Worm (Caenorhabditis elegans): ENCODE data around the gene F56C9.10.

The F56C9.10 gene

ce11 chrIII:7374681-7375271, 39.7 kb upstream of the F56C9.10 start, which contains the start of gene mml-1 (continued):
- TF ChIP-seq rcor-1 (GFP tag; IDR thresholded peaks at IDR 0.05) (no peak), Y53F4B.3 (GFP tag; IDR thresholded peaks at IDR 0.05) (no peak), atf-7 (tag; optimal IDR thresholded peaks at IDR 0.05) (no peak), pbrm-1 (GFP tag; IDR thresholded peaks at IDR 0.05) (0 out of 2 replicates have a peak, but pooled peaks have one; percentile 6), somi-1 (GFP tag; optimal IDR thresholded peaks at IDR 0.05) (no peak), attf-6 (GFP tag; IDR thresholded peaks at IDR 0.05) (no peak), ama-1 (optimal IDR thresholded peaks at IDR 0.05) (peak; percentile 50), ama-1 (GFP tag; optimal IDR thresholded peaks at IDR 0.05) (no peak), ccch-3 (GFP tag; optimal IDR thresholded peaks at IDR 0.05) (no peak)

DNA sequence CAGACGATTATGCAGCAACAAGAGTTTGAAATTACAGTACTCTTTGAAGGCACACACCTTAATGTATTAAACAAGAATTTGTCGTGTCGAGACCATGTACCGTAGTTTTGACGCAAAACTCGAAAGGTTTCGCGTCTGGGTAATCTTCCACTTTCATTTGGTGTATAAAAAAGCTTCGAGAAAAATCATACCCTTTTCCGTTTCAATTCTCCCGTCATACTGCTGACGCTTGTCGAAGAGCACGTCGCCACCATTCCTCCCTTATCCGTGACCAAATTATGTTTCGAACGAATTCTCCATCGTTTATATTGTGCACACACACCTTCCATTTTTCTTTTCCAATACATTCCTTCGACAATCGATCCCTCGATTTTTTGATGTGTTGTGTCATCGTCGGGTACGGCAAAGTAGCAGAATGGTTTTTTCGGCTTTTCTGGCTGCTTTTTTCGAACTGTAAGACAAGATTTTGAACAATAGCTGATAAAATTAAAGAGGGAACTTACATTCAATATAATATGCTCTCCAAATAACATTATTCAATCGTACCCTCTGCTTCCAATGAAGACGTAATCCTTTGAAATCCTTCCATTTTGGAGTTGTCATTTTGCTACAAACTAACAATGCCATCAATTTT, 38.8 kb upstream of the F56C9.10 start:
- TF ChIP-seq F39B2.1 (GFP tag; IDR thresholded peaks at IDR 0.05) (no peak), unc-62 (GFP tag; optimal IDR thresholded peaks at IDR 0.05) (no peak), ets-4 (GFP tag; optimal IDR thresholded peaks at IDR 0.05) (no peak), hlh-12 (tag; optimal IDR thresholded peaks at IDR 0.05) (no peak), ztf-22 (GFP tag; optimal IDR thresholded peaks at IDR 0.05) (no peak), lin-26 (GFP tag; IDR thresholded peaks at IDR 0.05) (no peak), F49E8.2 (tag; optimal IDR thresholded peaks at IDR 0.05; ENCODE audit: insufficient read depth) (no peak), lir-1 (GFP tag; conservative IDR thresholded peaks at IDR 0.05) (no peak), hmg-20 (GFP tag; IDR thresholded peaks at IDR 0.05) (no peak), ztf-3 (GFP tag; optimal IDR thresholded peaks at IDR 0.05) (no peak), madf-6 (GFP tag; IDR thresholded peaks at IDR 0.05) (no peak), F57A8.1 (GFP tag; optimal IDR thresholded peaks at IDR 0.05) (no peak)

- TF ChIP-seq tbp1 (GFP tag; optimal IDR thresholded peaks at IDR 0.05): peak; percentile 25
- TF ChIP-seq K12H6.12 (tag; optimal IDR thresholded peaks at IDR 0.05): no peak
Observed at ce11 chrIII:7370569-7370968, 35.5 kb upstream of the F56C9.10 start.

- TF ChIP-seq ceh-58 (GFP tag; IDR thresholded peaks at IDR 0.05) (no peak), T26A5.8 (tag; optimal IDR thresholded peaks at IDR 0.05) (peak; percentile 21), ztf-18 (tag; optimal IDR thresholded peaks at IDR 0.05) (no peak), akir-1 (GFP tag; optimal IDR thresholded peaks at IDR 0.05) (no peak), chd-7 (tag; optimal IDR thresholded peaks at IDR 0.05) (peak; percentile 39), efl-1 (GFP tag; optimal IDR thresholded peaks at IDR 0.05) (no peak), somi-1 (GFP tag; optimal IDR thresholded peaks at IDR 0.05) (peak; percentile 34), Y95B8A.8 (GFP tag; IDR thresholded peaks at IDR 0.05) (0 out of 2 replicates have a peak, but pooled peaks have one; percentile 11), aptf-2 (GFP tag; conservative IDR thresholded peaks at IDR 0.05) (no peak), pbrm-1 (GFP tag; IDR thresholded peaks at IDR 0.05) (0 out of 2 replicates have a peak, but pooled peaks have one; percentile 36), Y67H2A.10 (GFP tag; conservative IDR thresholded peaks at IDR 0.05) (no peak), cebp-1 (GFP tag; IDR thresholded peaks at IDR 0.05) (no peak), cebp-1 (tag; optimal IDR thresholded peaks at IDR 0.05) (peak; percentile 43), ceh-91 (GFP tag; IDR thresholded peaks at IDR 0.05) (no peak), ceh-40 (GFP tag; IDR thresholded peaks at IDR 0.05) (0 out of 2 replicates have a peak, but pooled peaks have one; percentile 9), nhr-179 (tag; optimal IDR thresholded peaks at IDR 0.05) (no peak), hmg-1.2 (GFP tag; IDR thresholded peaks at IDR 0.05) (no peak), lin-26 (GFP tag; IDR thresholded peaks at IDR 0.05) (peak; percentile 14; the same call in 1 of the 2 replicates), ama-1 (optimal IDR thresholded peaks at IDR 0.05) (peak; percentile 41), ama-1 (GFP tag; optimal IDR thresholded peaks at IDR 0.05) (no peak), B0336.3 (GFP tag; IDR thresholded peaks at IDR 0.05) (0 out of 2 replicates have a peak, but pooled peaks have one; percentile 13), repo-1 (tag; optimal IDR thresholded peaks at IDR 0.05) (peak; percentile 76), lin-40 (tag; optimal IDR thresholded peaks at IDR 0.05) (peak; percentile 48), Y56A3A.18 (GFP tag; IDR thresholded peaks at IDR 0.05) (0 out of 2 replicates have a peak, but pooled peaks have one; percentile 47), ceh-79 (tag; optimal IDR thresholded peaks at IDR 0.05) (no peak)
Observed at ce11 chrIII:7369394-7370024, 34.4 kb upstream of the F56C9.10 start.

Measured in whole organism, young adult.